Fruit fly (Drosophila melanogaster) whole organism, embryonic: ENCODE data around the gene Vm32E.

Source experiments
- Atf-2 ChIP-seq: fragments of 200-800 bp; sonication (Bioruptor generic); optimal IDR thresholded peaks from 2 replicates; lab custom pipeline; 2016; ENCODE audit warnings: missing biosample characterization, missing genetic modification characterization
- Atf6 ChIP-seq: fragments of 200-800 bp; sonication (Bioruptor generic); IDR thresholded peaks from 2 replicates; pipeline ENCODE4 v1.3.6; 2022; ENCODE audit warnings: missing biosample characterization, missing genetic modification characterization
- Bdp1 ChIP-seq: fragments of 200-800 bp; sonication (Bioruptor generic); optimal IDR thresholded peaks from 3 replicates; lab custom pipeline; 2016; ENCODE audit warnings: missing biosample characterization, missing genetic modification characterization
- CG11398 ChIP-seq: fragments of 200-800 bp; sonication (Bioruptor generic); optimal IDR thresholded peaks from 2 replicates; lab custom pipeline; 2016; ENCODE audit warnings: missing biosample characterization, missing genetic modification characterization
- CG13296 ChIP-seq: fragments of 200-800 bp; sonication (Bioruptor generic); optimal IDR thresholded peaks from 3 replicates; lab custom pipeline; 2018; ENCODE audit warnings: missing biosample characterization, mild to moderate bottlenecking, missing genetic modification characterization
- CG13894 ChIP-seq: fragments of 200-800 bp; sonication (Bioruptor generic); optimal IDR thresholded peaks from 3 replicates; lab custom pipeline; 2018; ENCODE audit warnings: missing biosample characterization, mild to moderate bottlenecking, missing genetic modification characterization, moderate library complexity
- CG14050 ChIP-seq: fragments of 200-800 bp; sonication (Bioruptor generic); IDR thresholded peaks from 3 replicates; pipeline ENCODE4 v1.3.6; 2022; ENCODE audit warnings: missing biosample characterization, missing genetic modification characterization
- CG15011 ChIP-seq: fragments of 200-800 bp; sonication (Bioruptor generic); optimal IDR thresholded peaks from 3 replicates; lab custom pipeline; 2018; ENCODE audit warnings: missing biosample characterization, mild to moderate bottlenecking, missing genetic modification characterization
- CG1647 ChIP-seq: fragments of 200-800 bp; sonication (Bioruptor generic); optimal IDR thresholded peaks from 3 replicates; lab custom pipeline; 2016; ENCODE audit warnings: missing biosample characterization, missing genetic modification characterization
- CG2116 ChIP-seq: fragments of 200-800 bp; sonication (Bioruptor generic); optimal IDR thresholded peaks from 3 replicates; lab custom pipeline; 2018; ENCODE audit warnings: missing biosample characterization, mild to moderate bottlenecking, missing genetic modification characterization
- CG2120 ChIP-seq: fragments of 200-800 bp; sonication (Bioruptor generic); optimal IDR thresholded peaks from 3 replicates; lab custom pipeline; 2016; ENCODE audit warnings: missing biosample characterization, missing genetic modification characterization
- CG34224 ChIP-seq: fragments of 200-800 bp; sonication (Bioruptor generic); IDR thresholded peaks from 3 replicates; pipeline ENCODE4 v1.3.6; 2022; ENCODE audit warnings: missing biosample characterization, missing genetic modification characterization; ENCODE audit not compliant: partially characterized antibody
- CG3726 ChIP-seq: fragments of 200-800 bp; sonication (Bioruptor generic); IDR thresholded peaks from 3 replicates; pipeline ENCODE4, ENCODE4 v1.3.6; 2022; ENCODE audit warnings: missing biosample characterization, missing genetic modification characterization
- CG4360 ChIP-seq: fragments of 200-800 bp; sonication (Bioruptor generic); IDR thresholded peaks from 2 replicates; pipeline ENCODE4 v1.3.6; 2022; ENCODE audit warnings: missing biosample characterization, missing genetic modification characterization
- CG4404 ChIP-seq: fragments of 200-800 bp; sonication (Bioruptor generic); IDR thresholded peaks from 2 replicates; pipeline ENCODE4 v1.3.6; 2022; ENCODE audit warnings: missing biosample characterization, missing genetic modification characterization
- CG4707 ChIP-seq: fragments of 200-800 bp; sonication (Bioruptor generic); optimal IDR thresholded peaks from 2 replicates; lab custom pipeline; 2018; ENCODE audit warnings: missing biosample characterization, mild to moderate bottlenecking, missing genetic modification characterization, moderate library complexity
- CG5180 ChIP-seq: fragments of 200-800 bp; sonication (Bioruptor generic); optimal IDR thresholded peaks from 3 replicates; lab custom pipeline; 2017; ENCODE audit warnings: missing biosample characterization, missing genetic modification characterization, mild to moderate bottlenecking, moderate library complexity, missing genetic modification reagents
- CG6689 ChIP-seq: fragments of 200-800 bp; sonication (Bioruptor generic); IDR thresholded peaks from 2 replicates; pipeline ENCODE4 v1.3.6; 2022; ENCODE audit warnings: missing biosample characterization, missing genetic modification characterization
- CG7357 ChIP-seq: fragments of 200-800 bp; sonication (Bioruptor generic); IDR thresholded peaks from 3 replicates; pipeline ENCODE4 v1.3.6; 2022; ENCODE audit warnings: missing biosample characterization, missing genetic modification characterization
- CG7786 ChIP-seq: fragments of 200-800 bp; sonication (Bioruptor generic); optimal IDR thresholded peaks from 2 replicates; lab custom pipeline; 2016; ENCODE audit warnings: missing biosample characterization, missing genetic modification characterization
- CG8089 ChIP-seq: fragments of 200-800 bp; sonication (Bioruptor generic); optimal IDR thresholded peaks from 3 replicates; lab custom pipeline; 2016; ENCODE audit warnings: missing biosample characterization, missing genetic modification characterization
- Dad ChIP-seq: fragments of 200-800 bp; sonication (Bioruptor generic); optimal IDR thresholded peaks from 3 replicates; lab custom pipeline; 2016; ENCODE audit warnings: missing biosample characterization, missing genetic modification characterization
- Deaf1 ChIP-seq: fragments of 200-800 bp; optimal IDR thresholded peaks from 3 replicates; lab custom pipeline; 2019; ENCODE audit warnings: missing biosample characterization, mild to moderate bottlenecking, missing genetic modification characterization, moderate library complexity
- Dref ChIP-seq: fragments of 200-800 bp; sonication (Bioruptor generic); IDR thresholded peaks from 2 replicates; pipeline ENCODE4 v1.3.6; 2022; ENCODE audit warnings: missing biosample characterization, missing genetic modification characterization
- Eip74EF ChIP-seq, 2 experiments: fragments of 200-800 bp in 1 of 2; fragments of >200 bp in 1 of 2; sonication (Bioruptor generic) in 1 of 2; optimal IDR thresholded peaks; 2 replicates each; lab custom pipeline; 2017 to 2019; ENCODE audit warnings: missing biosample characterization in 2 of 2, missing genetic modification characterization in 2 of 2, mild to moderate bottlenecking in 1 of 2, moderate library complexity in 1 of 2
- HLH3B ChIP-seq: fragments of 200-800 bp; sonication (Bioruptor generic); IDR thresholded peaks from 2 replicates; pipeline ENCODE4 v1.3.6; 2022; ENCODE audit warnings: missing biosample characterization, missing genetic modification characterization
- Hsf ChIP-seq: fragments of 200-800 bp; sonication (Bioruptor generic); optimal IDR thresholded peaks from 3 replicates; lab custom pipeline; 2016; ENCODE audit warnings: missing biosample characterization, missing genetic modification characterization
- Mes4 ChIP-seq: fragments of 200-800 bp; sonication (Bioruptor generic); optimal IDR thresholded peaks from 2 replicates; lab custom pipeline; 2016; ENCODE audit warnings: missing biosample characterization, missing genetic modification characterization
- Oaz ChIP-seq: fragments of 200-800 bp; sonication (Bioruptor generic); IDR thresholded peaks from 2 replicates; pipeline ENCODE4 v1.3.6; 2022; ENCODE audit warnings: missing biosample characterization, missing genetic modification characterization
- Pdp1 ChIP-seq, 2 experiments: fragments of 200-800 bp; sonication (Bioruptor generic); optimal IDR thresholded peaks; 3 replicates each; lab custom pipeline; 2016; ENCODE audit warnings: missing biosample characterization in 2 of 2, missing genetic modification characterization in 2 of 2, mild to moderate bottlenecking in 1 of 2, moderate library complexity in 1 of 2
- Poxn ChIP-seq: fragments of 200-800 bp; sonication (Bioruptor generic); IDR thresholded peaks from 2 replicates; pipeline ENCODE4 v1.3.6; 2022; ENCODE audit warnings: missing biosample characterization, missing genetic modification characterization
- Side ChIP-seq: fragments of 200-800 bp; sonication (Bioruptor generic); optimal IDR thresholded peaks from 2 replicates; lab custom pipeline; 2016; ENCODE audit warnings: missing biosample characterization, missing genetic modification characterization
- Sry-β ChIP-seq: fragments of 200-800 bp; sonication (Bioruptor generic); optimal IDR thresholded peaks from 2 replicates; lab custom pipeline; 2018; ENCODE audit warnings: missing biosample characterization, mild to moderate bottlenecking, missing genetic modification characterization, moderate library complexity
- TFAM ChIP-seq: fragments of 200-800 bp; sonication (Bioruptor generic); optimal IDR thresholded peaks from 2 replicates; lab custom pipeline; 2017; ENCODE audit warnings: missing biosample characterization, missing genetic modification characterization, inconsistent platforms
- ap ChIP-seq: fragments of 200-800 bp; sonication (Bioruptor generic); IDR thresholded peaks from 2 replicates; pipeline ENCODE4 v1.3.6; 2022; ENCODE audit warnings: missing biosample characterization, missing genetic modification characterization
- ash1 ChIP-seq: fragments of 200-800 bp; sonication (Bioruptor generic); optimal IDR thresholded peaks from 2 replicates; lab custom pipeline; 2018; ENCODE audit warnings: missing biosample characterization, mild to moderate bottlenecking, missing genetic modification characterization
- bcd ChIP-seq: fragments of 200-800 bp; sonication (Bioruptor generic); optimal IDR thresholded peaks from 2 replicates; lab custom pipeline; 2017; ENCODE audit warnings: missing biosample characterization, mild to moderate bottlenecking, missing genetic modification characterization
- cato ChIP-seq: fragments of 200-800 bp; sonication (Bioruptor generic); optimal IDR thresholded peaks from 2 replicates; lab custom pipeline; 2016; ENCODE audit warnings: missing biosample characterization, missing genetic modification characterization, borderline replicate concordance
- corto ChIP-seq: fragments of 200-800 bp; sonication (Bioruptor generic); optimal IDR thresholded peaks from 2 replicates; lab custom pipeline; 2016; ENCODE audit warnings: missing biosample characterization, mild to moderate bottlenecking, missing genetic modification characterization, moderate library complexity
- dmrt99B ChIP-seq: fragments of 200-800 bp; sonication (Bioruptor generic); optimal IDR thresholded peaks from 2 replicates; lab custom pipeline; 2018; ENCODE audit warnings: missing biosample characterization, mild to moderate bottlenecking, missing genetic modification characterization, moderate library complexity
- fd64A ChIP-seq: fragments of 200-800 bp; sonication (Bioruptor generic); optimal IDR thresholded peaks from 3 replicates; lab custom pipeline; 2018; ENCODE audit warnings: missing biosample characterization, mild to moderate bottlenecking, missing genetic modification characterization
- fd96Cb ChIP-seq: fragments of 200-800 bp; sonication (Bioruptor generic); optimal IDR thresholded peaks from 2 replicates; lab custom pipeline; 2018; ENCODE audit warnings: missing biosample characterization, mild to moderate bottlenecking, missing genetic modification characterization, moderate library complexity
- jigr1 ChIP-seq: fragments of 200-800 bp; sonication (Bioruptor generic); IDR thresholded peaks from 3 replicates; pipeline ENCODE4 v1.3.6; 2022; ENCODE audit warnings: missing biosample characterization, missing genetic modification characterization
- knrl ChIP-seq: fragments of 200-800 bp; sonication (Bioruptor generic); IDR thresholded peaks from 3 replicates; pipeline ENCODE4 v1.3.6; 2022; ENCODE audit warnings: missing biosample characterization, missing genetic modification characterization; ENCODE audit not compliant: partially characterized antibody
- mld ChIP-seq: fragments of 200-800 bp; sonication (Bioruptor generic); IDR thresholded peaks from 3 replicates; pipeline ENCODE4 v1.3.6; 2022; ENCODE audit warnings: missing biosample characterization, missing genetic modification characterization; ENCODE audit not compliant: partially characterized antibody
- otp ChIP-seq: fragments of 200-800 bp; sonication (Bioruptor generic); IDR thresholded peaks from 3 replicates; pipeline ENCODE4, ENCODE4 v1.3.6; 2022; ENCODE audit warnings: missing biosample characterization, missing genetic modification characterization
- sens-2 ChIP-seq: fragments of 200-800 bp; sonication (Bioruptor generic); IDR thresholded peaks from 2 replicates; pipeline ENCODE4 v1.3.6; 2022; ENCODE audit warnings: missing biosample characterization, missing genetic modification characterization
- tup ChIP-seq: fragments of 200-800 bp; sonication (Bioruptor generic); optimal IDR thresholded peaks from 2 replicates; lab custom pipeline; 2016; ENCODE audit warnings: missing biosample characterization, mild to moderate bottlenecking, missing genetic modification characterization, moderate library complexity
- unpg ChIP-seq: fragments of 200-800 bp; sonication (Bioruptor generic); optimal IDR thresholded peaks from 3 replicates; lab custom pipeline; 2018; ENCODE audit warnings: missing biosample characterization, mild to moderate bottlenecking, missing genetic modification characterization, moderate library complexity
- vnd ChIP-seq: fragments of 200-800 bp; sonication (Bioruptor generic); IDR thresholded peaks from 3 replicates; pipeline ENCODE4 v1.3.6; 2022; ENCODE audit warnings: missing biosample characterization, missing genetic modification characterization; ENCODE audit not compliant: partially characterized antibody
- wek ChIP-seq: fragments of 200-800 bp; sonication (Bioruptor generic); optimal IDR thresholded peaks from 3 replicates; lab custom pipeline; 2018; ENCODE audit warnings: missing biosample characterization, mild to moderate bottlenecking, missing genetic modification characterization, moderate library complexity

The Vm32E gene

dm6 chr2L:11203494-11204010, 32.1 kb upstream of the Vm32E start, which contains the start of gene Ca-beta (continued):
- TF ChIP-seq HLH3B (GFP tag; lab: Robert Waterston, UW) (peak; percentile 56), Dref (no peak), Atf-2 (no peak), CG7357 (GFP tag; lab: Robert Waterston, UW) (no peak), Sry-β (GFP tag; lab: Kevin White, UChicago) (no peak), CG3726 (GFP tag; lab: Robert Waterston, UW) (no peak), CG14050 (GFP tag; lab: Robert Waterston, UW) (no peak), CG5180 (GFP tag; lab: Kevin White, UChicago) (peak; percentile 51), Bdp1 (GFP tag; lab: Kevin White, UChicago) (no peak), corto (no peak), CG2116 (GFP tag; lab: Kevin White, UChicago) (no peak), CG4404 (GFP tag; lab: Robert Waterston, UW) (no peak), CG8089 (GFP tag; lab: Kevin White, UChicago) (no peak), Deaf1 (tag; lab: Kevin White, UChicago) (peak; percentile 70), CG13894 (tag; lab: Kevin White, UChicago) (peak; percentile 70), jigr1 (GFP tag; lab: Robert Waterston, UW) (no peak), Atf6 (GFP tag; lab: Robert Waterston, UW) (peak; percentile 56), CG11398 (no peak), CG6689 (GFP tag; lab: Robert Waterston, UW) (peak; percentile 26; the same call in 1 of the 2 replicates), otp (GFP tag; lab: Robert Waterston, UW) (no peak), Hsf (GFP tag; lab: Kevin White, UChicago) (peak; percentile 14), wek (GFP tag; lab: Kevin White, UChicago) (no peak), vnd (no peak), ash1 (GFP tag; lab: Kevin White, UChicago) (no peak), Oaz (GFP tag; lab: Robert Waterston, UW) (no peak), knrl (GFP tag; lab: Robert Waterston, UW) (no peak), Mes4 (GFP tag; lab: Kevin White, UChicago) (no peak), TFAM (GFP tag; lab: Kevin White, UChicago) (no peak), Eip74EF (GFP tag; optimal IDR thresholded peaks at IDR 0.05; lab: Kevin White, UChicago) (no peak), CG2120 (GFP tag; lab: Kevin White, UChicago) (peak; percentile 85), CG34224 (no peak), tup (GFP tag; lab: Kevin White, UChicago) (peak; percentile 10), CG15011 (peak; percentile 15), sens-2 (GFP tag; lab: Robert Waterston, UW) (no peak), Side (peak; percentile 47), unpg (GFP tag; lab: Kevin White, UChicago) (peak; percentile 4), CG13296 (GFP tag; lab: Kevin White, UChicago) (peak; percentile 40), dmrt99B (tag; lab: Kevin White, UChicago) (peak; percentile 29), mld (GFP tag; lab: Robert Waterston, UW) (no peak), ap (GFP tag; lab: Robert Waterston, UW) (no peak), CG7786 (GFP tag; lab: Kevin White, UChicago) (peak; percentile 57), bcd (GFP tag; lab: Kevin White, UChicago) (peak; percentile 40), CG4707 (GFP tag; lab: Kevin White, UChicago) (no peak), fd64A (GFP tag; lab: Kevin White, UChicago) (no peak), CG4360 (GFP tag; lab: Robert Waterston, UW) (no peak), Poxn (GFP tag; lab: Robert Waterston, UW) (no peak), Pdp1 (GFP tag; optimal IDR thresholded peaks at IDR 0.05; lab: Kevin White, UChicago) (peak in 1 of 2 experiments; percentile 7), cato (GFP tag; lab: Kevin White, UChicago) (no peak), Dad (GFP tag; lab: Kevin White, UChicago) (peak; percentile 21), CG1647 (no peak), fd96Cb (no peak)
